Worm (Caenorhabditis elegans): Measurements from ENCODE around the gene C55A1.11.
"Not testable (repeated sequence)": the region's sequence is repeated elsewhere in the genome, so short reads cannot be mapped to it uniquely, and the experiment has no call there.

Gene C55A1.11

ce11 chrV:15614534-15614933 is 11.1 kb upstream of the C55A1.11 start:
- TF ChIP-seq nhr-77 (tag; optimal IDR thresholded peaks at IDR 0.05) (no peak), nhr-6 (tag; optimal IDR thresholded peaks at IDR 0.05) (no peak), nhr-21 (tag; optimal IDR thresholded peaks at IDR 0.05) (no peak), sma-9 (GFP tag; optimal IDR thresholded peaks at IDR 0.05) (no peak), sma-9 (tag; optimal IDR thresholded peaks at IDR 0.05) (no peak), ZK546.5 (tag; optimal IDR thresholded peaks at IDR 0.05) (no peak), ztf-11 (tag; optimal IDR thresholded peaks at IDR 0.05) (no peak), unc-39 (tag; optimal IDR thresholded peaks at IDR 0.05) (no peak), sma-3 (GFP tag; optimal IDR thresholded peaks at IDR 0.05) (no peak), nhr-23 (tag; optimal IDR thresholded peaks at IDR 0.05) (no peak), nhr-129 (tag; optimal IDR thresholded peaks at IDR 0.05) (no peak), peb-1 (tag; optimal IDR thresholded peaks at IDR 0.05) (no peak)

ce11 chrV:15621518-15621917 is 4.1 kb upstream of the C55A1.11 start, which contains the start of gene C55A1.1:
TSS of gene C55A1.1 (plus strand) at chrV:15621818.
- TF ChIP-seq nhr-237 (tag; optimal IDR thresholded peaks at IDR 0.05), result no peak
- no peak for TF ChIP-seq ztf-1 (GFP tag; conservative IDR thresholded peaks at IDR 0.05)
- no peak for TF ChIP-seq ceh-16 (tag; optimal IDR thresholded peaks at IDR 0.05)
- no peak for TF ChIP-seq nhr-23 (tag; optimal IDR thresholded peaks at IDR 0.05)
- TF ChIP-seq lin-39 (tag; optimal IDR thresholded peaks at IDR 0.05), result no peak
- no peak for TF ChIP-seq F13H6.1 (tag; optimal IDR thresholded peaks at IDR 0.05)
- TF ChIP-seq gmeb-1 (tag; optimal IDR thresholded peaks at IDR 0.05), result no peak
- no peak for TF ChIP-seq mbf-1 (tag; optimal IDR thresholded peaks at IDR 0.05)
- TF ChIP-seq dmd-4 (tag; optimal IDR thresholded peaks at IDR 0.05), result no peak
- TF ChIP-seq aly-2 (tag; optimal IDR thresholded peaks at IDR 0.05), result no peak
- TF ChIP-seq peb-1 (tag; optimal IDR thresholded peaks at IDR 0.05), result no peak
- no peak for TF ChIP-seq crh-2 (tag; optimal IDR thresholded peaks at IDR 0.05)
- TF ChIP-seq C34F6.9 (tag; optimal IDR thresholded peaks at IDR 0.05), result no peak
- no peak for TF ChIP-seq skn-1 (tag; optimal IDR thresholded peaks at IDR 0.05)
- TF ChIP-seq ama-1 (optimal IDR thresholded peaks at IDR 0.05), result no peak
- no peak for TF ChIP-seq nhr-11 (tag; optimal IDR thresholded peaks at IDR 0.05)

ce11 chrV:15629543-15629942 is 3.9 kb downstream of the C55A1.11 start, which contains the start of gene str-248:
TSS of gene str-248 (minus strand) at chrV:15629643.
- no peak for TF ChIP-seq ztf-1 (GFP tag; conservative IDR thresholded peaks at IDR 0.05)
- TF ChIP-seq mbf-1 (tag; optimal IDR thresholded peaks at IDR 0.05), result no peak
- no peak for TF ChIP-seq aly-2 (tag; optimal IDR thresholded peaks at IDR 0.05)
- TF ChIP-seq sma-3 (GFP tag; optimal IDR thresholded peaks at IDR 0.05), result no peak
- TF ChIP-seq zag-1 (tag; optimal IDR thresholded peaks at IDR 0.05), result no peak
- no peak for TF ChIP-seq ceh-16 (tag; optimal IDR thresholded peaks at IDR 0.05)
- TF ChIP-seq blmp-1 (tag; optimal IDR thresholded peaks at IDR 0.05; ENCODE audit: insufficient read depth), result no peak
- no peak for TF ChIP-seq F13H6.1 (tag; optimal IDR thresholded peaks at IDR 0.05)
- TF ChIP-seq nhr-6 (tag; optimal IDR thresholded peaks at IDR 0.05), result no peak
- TF ChIP-seq unc-55 (GFP tag; optimal IDR thresholded peaks at IDR 0.05), result no peak
- TF ChIP-seq lsy-2 (tag; optimal IDR thresholded peaks at IDR 0.05), result no peak

- TF ChIP-seq ZK546.5 (tag; optimal IDR thresholded peaks at IDR 0.05) (no peak), R02D3.7 (tag; optimal IDR thresholded peaks at IDR 0.05) (no peak), ztf-11 (tag; optimal IDR thresholded peaks at IDR 0.05) (no peak), ceh-82 (tag; optimal IDR thresholded peaks at IDR 0.05) (no peak), nhr-77 (tag; optimal IDR thresholded peaks at IDR 0.05) (no peak), elt-3 (tag; optimal IDR thresholded peaks at IDR 0.05) (no peak), unc-62 (GFP tag; optimal IDR thresholded peaks at IDR 0.05) (no peak), nhr-237 (tag; optimal IDR thresholded peaks at IDR 0.05) (no peak), ceh-16 (tag; optimal IDR thresholded peaks at IDR 0.05) (no peak), alr-1 (tag; optimal IDR thresholded peaks at IDR 0.05) (no peak), nhr-11 (tag; optimal IDR thresholded peaks at IDR 0.05) (no peak), aly-2 (tag; optimal IDR thresholded peaks at IDR 0.05) (no peak)
Measured at ce11 chrV:15638853-15639252, 13.2 kb downstream of the C55A1.11 start, which contains the start of gene srz-44. TSS of gene srz-44 (minus strand) at chrV:15638953.

ce11 chrV:15643192-15643591 is 17.5 kb downstream of the C55A1.11 start, which contains the start of gene C55A1.4:
TSS of gene C55A1.4 (minus strand) at chrV:15643292.
- not testable (repeated sequence) for TF ChIP-seq alr-1, C34F6.9, lin-11 (tag; optimal IDR thresholded peaks at IDR 0.05)

Data from whole organism, L2 larva.